Worm (Caenorhabditis elegans) whole organism, early embryonic: ENCODE measurements around the gene C53C11.1.
"Not testable (repeated sequence)": the region's sequence is repeated elsewhere in the genome, so short reads cannot be mapped to it uniquely, and the experiment has no call there.

Experiments
- B0310.2 ChIP-seq: sonication (generic microtip); optimal IDR thresholded peaks from 2 replicates; lab custom pipeline; 2016; ENCODE audit warnings: mild to moderate bottlenecking, missing genetic modification characterization, missing compliant biosample characterization
- F13C5.2 ChIP-seq: sonication (generic microtip); optimal IDR thresholded peaks from 2 replicates; lab custom pipeline; 2017; ENCODE audit warnings: mild to moderate bottlenecking, missing genetic modification characterization, inconsistent platforms, missing compliant biosample characterization
- aly-1 ChIP-seq: sonication (generic microtip); optimal IDR thresholded peaks from 2 replicates; lab custom pipeline; 2016; ENCODE audit warnings: missing genetic modification characterization, missing compliant biosample characterization
- ama-1 ChIP-seq: fragments of 150-350 bp; optimal IDR thresholded peaks from 2 replicates; lab custom pipeline; 2014
- ceh-13 ChIP-seq: fragments of 200-800 bp; sonication (Bioruptor generic); optimal IDR thresholded peaks from 2 replicates; lab custom pipeline; 2018; ENCODE audit warnings: mild to moderate bottlenecking, missing genetic modification characterization, missing compliant biosample characterization
- ceh-36 ChIP-seq: sonication (generic microtip); optimal IDR thresholded peaks from 2 replicates; lab custom pipeline; 2016; ENCODE audit warnings: missing genetic modification characterization, inconsistent platforms, missing compliant biosample characterization
- ets-7 ChIP-seq: sonication (generic microtip); optimal IDR thresholded peaks from 2 replicates; lab custom pipeline; 2016; ENCODE audit warnings: missing genotype, missing genetic modification characterization, missing compliant biosample characterization
- flt-1 ChIP-seq: fragments of 200-800 bp; sonication (Bioruptor generic); IDR thresholded peaks from 2 replicates; pipeline ENCODE4 v1.3.6; 2022; ENCODE audit warnings: missing genetic modification characterization, missing compliant biosample characterization
- hmbx-1 ChIP-seq: sonication (generic microtip); optimal IDR thresholded peaks from 2 replicates; lab custom pipeline; 2016; ENCODE audit warnings: mild to moderate bottlenecking, missing genetic modification characterization, missing compliant biosample characterization
- hmg-4 ChIP-seq: fragments of 200-800 bp; sonication (Bioruptor generic); optimal IDR thresholded peaks from 2 replicates; lab custom pipeline; 2018; ENCODE audit warnings: mild to moderate bottlenecking, missing genetic modification characterization, missing compliant biosample characterization
- hnd-1 ChIP-seq: sonication (generic microtip); optimal IDR thresholded peaks from 2 replicates; lab custom pipeline; 2016; ENCODE audit warnings: missing genetic modification characterization, missing compliant biosample characterization
- pes-1 ChIP-seq: fragments of 200-800 bp; sonication (Bioruptor generic); IDR thresholded peaks from 2 replicates; pipeline ENCODE4 v1.3.6; 2022; ENCODE audit warnings: missing genetic modification reagents, missing genetic modification characterization, missing compliant biosample characterization
- scrt-1 ChIP-seq: fragments of 200-800 bp; sonication (Bioruptor generic); IDR thresholded peaks from 2 replicates; pipeline ENCODE4 v1.3.6; 2022; ENCODE audit warnings: missing genetic modification characterization, missing compliant biosample characterization
- sea-1 ChIP-seq: fragments of 200-800 bp; sonication (Bioruptor generic); conservative IDR thresholded peaks from 2 replicates; pipeline ENCODE4 v1.3.6; 2022; ENCODE audit warnings: missing genetic modification characterization, missing compliant biosample characterization
- tbx-11 ChIP-seq: fragments of 200-800 bp; sonication (Bioruptor generic); IDR thresholded peaks from 2 replicates; pipeline ENCODE4 v1.3.6; 2022; ENCODE audit warnings: missing genetic modification characterization, missing compliant biosample characterization
- tbx-37 ChIP-seq: fragments of 200-800 bp; sonication (Bioruptor generic); conservative IDR thresholded peaks from 2 replicates; pipeline ENCODE4 v1.3.6; 2022; ENCODE audit warnings: missing genetic modification reagents, missing genetic modification characterization, missing compliant biosample characterization
- tra-4 ChIP-seq: sonication (generic microtip); optimal IDR thresholded peaks from 2 replicates; lab custom pipeline; 2017; ENCODE audit warnings: missing genetic modification characterization, missing compliant biosample characterization

Gene C53C11.1

DNA sequence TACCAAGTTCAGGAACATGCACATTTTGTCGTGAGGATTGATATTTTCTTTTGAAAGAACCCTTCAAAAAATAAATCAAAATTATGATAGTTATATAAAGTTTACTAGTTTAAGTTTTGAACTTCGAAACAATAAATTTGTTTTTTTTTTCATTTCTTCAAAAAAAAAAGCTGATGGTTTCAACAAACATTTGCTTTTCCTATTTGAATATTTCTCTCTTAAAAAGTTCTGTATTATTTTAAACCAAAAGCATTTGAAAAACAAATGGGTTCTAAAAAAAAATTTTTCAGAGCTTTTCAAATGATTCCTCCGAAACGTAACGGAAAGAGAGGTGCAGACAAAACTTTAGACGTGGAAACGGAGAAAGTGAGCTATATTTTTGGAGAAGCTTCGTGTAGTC is at the start of gene C53C11.1:
C53C11.1 (plus strand) TSS at position 301 of the 400 bp plus-strand sequence.
- TF ChIP-seq flt-1 (GFP tag; lab: Robert Waterston, UW) (no peak), tbx-11 (GFP tag; lab: Robert Waterston, UW) (no peak), sea-1 (GFP tag; lab: Robert Waterston, UW) (no peak), hmbx-1 (tag; lab: Kevin White, UChicago) (no peak), tra-4 (no peak), tbx-37 (GFP tag; lab: Robert Waterston, UW) (no peak), F13C5.2 (tag; lab: Kevin White, UChicago) (no peak), aly-1 (tag; lab: Kevin White, UChicago) (no peak), scrt-1 (GFP tag; lab: Robert Waterston, UW) (no peak), ama-1 (lab: Kevin White, UChicago) (no peak), hnd-1 (no peak), ceh-36 (tag; lab: Kevin White, UChicago) (no peak)

DNA sequence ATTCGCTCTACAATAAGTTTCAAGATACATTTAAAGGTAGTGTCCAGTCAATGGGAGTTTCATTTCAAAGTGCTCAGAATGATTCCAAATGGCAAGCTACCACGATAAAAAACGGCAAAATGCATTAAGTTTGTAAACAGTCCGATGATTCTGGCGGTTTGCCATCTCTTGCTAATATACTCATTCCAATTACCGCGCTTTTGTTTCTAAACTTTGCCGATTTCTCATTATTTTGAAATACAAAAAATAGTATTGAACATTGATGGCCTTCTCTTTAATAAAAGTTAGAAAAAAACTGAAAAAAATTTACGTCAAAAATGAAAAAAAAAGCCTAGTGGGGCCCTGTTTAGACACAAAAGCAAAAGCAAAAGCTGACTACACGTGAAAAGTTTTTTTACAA is 46.6 kb upstream of the C53C11.1 start:
- no peak for TF ChIP-seq ets-7 (tag; lab: Kevin White, UChicago)
- no peak for TF ChIP-seq ceh-36 (tag; lab: Kevin White, UChicago)
- no peak for TF ChIP-seq B0310.2 (tag; lab: Kevin White, UChicago)
- no peak for TF ChIP-seq tbx-11 (GFP tag; lab: Robert Waterston, UW)

DNA sequence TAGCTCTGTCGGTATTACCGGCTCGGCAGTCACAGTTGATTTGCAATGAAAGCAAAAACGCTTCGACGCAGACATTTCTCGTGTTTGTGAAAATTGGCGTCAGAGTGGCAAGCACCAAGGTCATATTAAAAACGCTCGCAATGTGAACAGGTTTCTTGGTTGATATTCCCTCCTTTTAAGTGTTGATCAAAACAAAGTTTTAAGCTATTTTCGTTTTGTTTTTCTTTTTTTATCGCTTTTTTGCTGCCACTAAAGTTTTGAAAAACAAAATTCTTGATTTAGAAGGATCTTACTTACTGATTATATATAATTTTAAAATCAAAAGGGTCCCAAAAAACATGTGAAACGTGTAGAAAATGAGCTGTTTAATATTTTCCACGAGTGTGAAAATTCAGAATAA is 45.9 kb upstream of the C53C11.1 start, which contains the start of gene C33E10.8:
C33E10.8 (minus strand) TSS at position 101 of the 400 bp plus-strand sequence.
- TF ChIP-seq ceh-13 = no peak
- no peak for TF ChIP-seq aly-1 (tag; lab: Kevin White, UChicago)
- no peak for TF ChIP-seq ets-7 (tag; lab: Kevin White, UChicago)
- no peak for TF ChIP-seq hmg-4 (GFP tag; lab: Kevin White, UChicago)
- no peak for TF ChIP-seq flt-1 (GFP tag; lab: Robert Waterston, UW)
- TF ChIP-seq tra-4 = no peak
- no peak for TF ChIP-seq B0310.2 (tag; lab: Kevin White, UChicago)
- no peak for TF ChIP-seq tbx-11 (GFP tag; lab: Robert Waterston, UW)
- no peak for TF ChIP-seq ama-1 (lab: Kevin White, UChicago)
- TF ChIP-seq scrt-1 (GFP tag; lab: Robert Waterston, UW) = no peak
- no peak for TF ChIP-seq pes-1 (GFP tag; lab: Robert Waterston, UW)
- TF ChIP-seq ceh-36 (tag; lab: Kevin White, UChicago) = no peak
- no peak for TF ChIP-seq hmbx-1 (tag; lab: Kevin White, UChicago)

DNA sequence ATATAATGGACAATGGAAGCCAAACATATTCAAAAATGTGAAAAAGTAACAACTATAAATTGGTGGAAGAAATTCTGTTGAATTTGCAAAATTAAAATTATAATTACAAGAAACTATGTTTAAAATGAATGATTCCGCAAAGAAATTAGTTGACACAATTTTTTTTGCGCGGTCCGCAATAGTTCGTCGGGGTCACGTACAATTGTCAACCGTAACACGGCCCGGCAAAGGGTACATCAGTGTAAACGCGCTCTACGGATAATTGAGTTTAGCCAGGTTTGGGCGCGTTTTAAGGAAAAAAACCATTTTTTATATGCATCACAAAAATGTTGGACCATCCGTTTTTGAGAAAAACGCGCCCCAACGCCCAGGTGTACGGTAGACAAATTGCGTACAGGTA is 43.2 kb upstream of the C53C11.1 start:
- TF ChIP-seq tbx-37 (GFP tag; lab: Robert Waterston, UW) = no peak
- TF ChIP-seq hnd-1 = no peak
- no peak for TF ChIP-seq F13C5.2 (tag; lab: Kevin White, UChicago)

DNA sequence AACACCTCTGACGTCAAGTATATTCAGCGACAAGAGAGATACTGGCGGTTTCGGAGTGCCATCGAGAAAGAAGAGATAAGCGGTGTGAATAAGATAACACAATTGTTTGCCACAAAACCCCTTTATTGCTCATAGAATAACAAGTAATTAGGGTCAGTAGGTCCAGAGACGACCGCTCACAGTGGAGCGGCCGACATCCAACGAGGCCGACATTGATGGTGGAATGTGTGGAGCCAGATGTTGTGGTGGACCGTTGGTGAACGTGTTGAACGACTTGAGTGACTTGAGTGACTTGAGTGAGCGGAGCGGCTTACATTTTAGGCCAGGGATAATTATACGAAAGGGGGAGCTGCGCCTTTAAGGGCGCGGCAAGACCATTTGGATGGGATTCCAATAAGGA is 39.8 kb upstream of the C53C11.1 start:
- no peak for TF ChIP-seq tra-4
- no peak for TF ChIP-seq tbx-11 (GFP tag; lab: Robert Waterston, UW)
- TF ChIP-seq B0310.2 (tag; lab: Kevin White, UChicago) = no peak
- no peak for TF ChIP-seq ceh-36 (tag; lab: Kevin White, UChicago)
- TF ChIP-seq sea-1 (GFP tag; lab: Robert Waterston, UW) = no peak
- no peak for TF ChIP-seq ama-1 (lab: Kevin White, UChicago)
- no peak for TF ChIP-seq flt-1 (GFP tag; lab: Robert Waterston, UW)
- no peak for TF ChIP-seq tbx-37 (GFP tag; lab: Robert Waterston, UW)
- TF ChIP-seq ets-7 (tag; lab: Kevin White, UChicago) = no peak

DNA sequence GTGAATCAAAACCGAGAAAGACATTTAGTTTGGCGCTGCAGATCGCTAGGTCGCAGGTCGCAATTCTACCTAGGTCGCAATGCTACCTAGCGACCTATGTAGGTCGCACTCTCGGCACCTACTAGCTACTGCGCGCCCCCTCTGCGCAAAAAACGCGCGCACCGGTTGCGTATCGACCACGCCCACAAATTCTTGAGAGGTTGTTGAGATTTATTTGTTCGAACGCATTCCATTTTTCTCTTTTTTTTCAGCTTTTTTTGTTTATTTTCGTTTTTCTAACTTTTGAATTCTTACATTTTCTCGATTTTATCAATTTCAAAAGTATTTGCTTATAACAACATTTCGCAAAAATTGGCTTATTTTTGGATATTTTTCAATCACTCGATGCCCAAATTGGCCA is 38.7 kb upstream of the C53C11.1 start, which contains the start of gene C33E10.10:
C33E10.10 (minus strand) TSS at position 101 of the 400 bp plus-strand sequence.
- TF ChIP-seq B0310.2 (tag; lab: Kevin White, UChicago) (no peak), F13C5.2 (tag; lab: Kevin White, UChicago) (no peak), ets-7 (tag; lab: Kevin White, UChicago) (no peak)

DNA sequence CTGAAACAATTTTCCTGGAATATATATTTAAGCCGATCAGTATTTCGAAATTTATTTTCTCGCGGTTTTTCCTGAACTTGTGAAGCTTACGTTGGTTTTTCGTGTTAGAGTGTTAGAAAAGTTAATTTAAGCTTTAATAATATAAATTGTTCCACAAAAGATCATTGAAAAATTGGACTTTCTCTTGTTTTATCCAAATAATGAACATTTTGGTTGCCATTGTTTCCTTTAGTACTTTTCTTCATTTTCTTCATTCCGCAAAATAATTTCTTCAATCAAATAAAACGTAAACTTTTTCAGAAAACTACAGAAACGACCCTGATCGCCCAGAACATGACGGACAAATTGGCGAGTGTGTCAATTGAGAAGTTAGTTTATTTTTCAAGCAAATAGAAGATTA is 38.2 kb upstream of the C53C11.1 start, which contains the start of gene fbxa-120:
fbxa-120 (plus strand) TSS at position 301 of the 400 bp plus-strand sequence.
- no peak for TF ChIP-seq hnd-1
- TF ChIP-seq aly-1 (tag; lab: Kevin White, UChicago) = no peak
- TF ChIP-seq hmg-4 (GFP tag; lab: Kevin White, UChicago) = no peak
- no peak for TF ChIP-seq ceh-36 (tag; lab: Kevin White, UChicago)
- no peak for TF ChIP-seq ceh-13
- TF ChIP-seq tbx-37 (GFP tag; lab: Robert Waterston, UW) = no peak
- no peak for TF ChIP-seq scrt-1 (GFP tag; lab: Robert Waterston, UW)
- TF ChIP-seq F13C5.2 (tag; lab: Kevin White, UChicago) = no peak
- no peak for TF ChIP-seq sea-1 (GFP tag; lab: Robert Waterston, UW)
- TF ChIP-seq ets-7 (tag; lab: Kevin White, UChicago) = no peak
- no peak for TF ChIP-seq pes-1 (GFP tag; lab: Robert Waterston, UW)
- TF ChIP-seq flt-1 (GFP tag; lab: Robert Waterston, UW) = no peak
- no peak for TF ChIP-seq B0310.2 (tag; lab: Kevin White, UChicago)
- TF ChIP-seq tbx-11 (GFP tag; lab: Robert Waterston, UW) = no peak

DNA sequence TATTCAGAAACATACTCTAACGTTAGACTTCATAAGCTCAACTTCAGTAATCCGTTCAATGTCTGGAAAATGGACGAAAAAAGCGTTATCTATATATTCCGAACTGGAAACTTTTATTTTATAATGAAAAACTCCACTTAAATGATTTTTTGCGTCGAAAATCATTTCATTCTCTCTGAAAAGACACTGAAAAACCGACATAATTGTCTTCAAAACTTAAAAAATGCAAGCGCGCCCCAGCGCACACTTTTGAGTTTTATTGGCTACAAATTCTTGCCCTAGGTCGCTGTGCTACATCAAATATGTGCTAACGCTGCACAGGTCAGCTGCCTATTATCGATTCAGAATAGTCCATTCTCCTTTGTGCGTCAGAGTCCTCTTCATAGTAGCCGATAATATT is 35.7 kb upstream of the C53C11.1 start, which contains the start of gene C33E10.1:
C33E10.1 (plus strand) TSS at position 301 of the 400 bp plus-strand sequence.
- not testable (repeated sequence) for TF ChIP-seq pes-1 (GFP tag; lab: Robert Waterston, UW); tbx-11 (GFP tag; lab: Robert Waterston, UW); F13C5.2 (tag; lab: Kevin White, UChicago)
